Fruit fly (Drosophila melanogaster) whole organism, embryonic: ENCODE measurements around the gene CG43610.
A peak's percentile ranks its signal among the peaks of the same experiment; 100 is the strongest.

Experiments
- Antp ChIP-seq: fragments of 200-800 bp; sonication (Bioruptor generic); optimal IDR thresholded peaks from 3 replicates; lab custom pipeline; 2016; ENCODE audit warnings: missing biosample characterization, missing genetic modification characterization
- Atf-2 ChIP-seq: fragments of 200-800 bp; sonication (Bioruptor generic); optimal IDR thresholded peaks from 2 replicates; lab custom pipeline; 2016; ENCODE audit warnings: missing biosample characterization, missing genetic modification characterization
- Bgb ChIP-seq: fragments of 200-800 bp; sonication (Bioruptor generic); IDR thresholded peaks from 2 replicates; pipeline ENCODE4 v1.3.6; 2022; ENCODE audit warnings: missing biosample characterization, missing genetic modification characterization; ENCODE audit not compliant: partially characterized antibody
- CG10654 ChIP-seq: fragments of 200-800 bp; sonication (Bioruptor generic); optimal IDR thresholded peaks from 2 replicates; lab custom pipeline; 2016; ENCODE audit warnings: missing biosample characterization, missing genetic modification characterization
- CG13424 ChIP-seq: fragments of 200-800 bp; sonication (Bioruptor generic); optimal IDR thresholded peaks from 2 replicates; lab custom pipeline; 2019; ENCODE audit warnings: missing biosample characterization, mild to moderate bottlenecking, missing genetic modification characterization, moderate library complexity
- CG13894 ChIP-seq: fragments of 200-800 bp; sonication (Bioruptor generic); optimal IDR thresholded peaks from 3 replicates; lab custom pipeline; 2018; ENCODE audit warnings: missing biosample characterization, mild to moderate bottlenecking, missing genetic modification characterization, moderate library complexity
- CG14441 ChIP-seq: fragments of 200-800 bp; sonication (Bioruptor generic); IDR thresholded peaks from 2 replicates; pipeline ENCODE4 v1.3.6; 2022; ENCODE audit warnings: missing biosample characterization, missing genetic modification characterization
- CG15073 ChIP-seq: fragments of 200-800 bp; sonication (Bioruptor generic); optimal IDR thresholded peaks from 2 replicates; lab custom pipeline; 2016; ENCODE audit warnings: missing biosample characterization, missing genetic modification characterization
- CG17186 ChIP-seq: fragments of 200-800 bp; sonication (Bioruptor generic); optimal IDR thresholded peaks from 3 replicates; lab custom pipeline; 2017; ENCODE audit warnings: missing biosample characterization, missing genetic modification reagents, missing genetic modification characterization
- CG18262 ChIP-seq: fragments of 200-800 bp; optimal IDR thresholded peaks from 3 replicates; lab custom pipeline; 2019; ENCODE audit warnings: missing biosample characterization, mild to moderate bottlenecking, missing genetic modification characterization, moderate library complexity
- CG2889 ChIP-seq: fragments of 200-800 bp; sonication (Bioruptor generic); IDR thresholded peaks from 3 replicates; pipeline ENCODE4 v1.3.6; 2022; ENCODE audit warnings: missing biosample characterization, missing genetic modification characterization
- CG30403 ChIP-seq: fragments of 200-800 bp; sonication (Bioruptor generic); optimal IDR thresholded peaks from 3 replicates; lab custom pipeline; 2016; ENCODE audit warnings: missing biosample characterization, missing genetic modification characterization
- CG33557 ChIP-seq: fragments of 200-800 bp; sonication (Bioruptor generic); optimal IDR thresholded peaks from 2 replicates; lab custom pipeline; 2019; ENCODE audit warnings: missing biosample characterization, mild to moderate bottlenecking, missing genetic modification characterization, moderate library complexity
- CG4820 ChIP-seq: fragments of 200-800 bp; sonication (Bioruptor generic); optimal IDR thresholded peaks from 3 replicates; lab custom pipeline; 2016; ENCODE audit warnings: missing biosample characterization, missing genetic modification characterization
- CG4854 ChIP-seq: fragments of 200-800 bp; sonication (Bioruptor generic); optimal IDR thresholded peaks from 2 replicates; lab custom pipeline; 2016; ENCODE audit warnings: missing biosample characterization, missing genetic modification characterization, inconsistent platforms
- CG6689 ChIP-seq: fragments of 200-800 bp; sonication (Bioruptor generic); IDR thresholded peaks from 2 replicates; pipeline ENCODE4 v1.3.6; 2022; ENCODE audit warnings: missing biosample characterization, missing genetic modification characterization
- CG7271 ChIP-seq: fragments of 200-800 bp; sonication (Bioruptor generic); optimal IDR thresholded peaks from 2 replicates; lab custom pipeline; 2018; ENCODE audit warnings: missing biosample characterization, mild to moderate bottlenecking, missing genetic modification characterization, moderate library complexity
- CG8388 ChIP-seq: fragments of 200-800 bp; sonication (Bioruptor generic); optimal IDR thresholded peaks from 2 replicates; lab custom pipeline; 2019; ENCODE audit warnings: missing biosample characterization, mild to moderate bottlenecking, missing genetic modification characterization, moderate library complexity
- CG8924 ChIP-seq: fragments of 200-800 bp; optimal IDR thresholded peaks from 3 replicates; lab custom pipeline; 2019; ENCODE audit warnings: missing biosample characterization, mild to moderate bottlenecking, missing genetic modification characterization, moderate library complexity
- CG9817 ChIP-seq: fragments of 200-800 bp; sonication (Bioruptor generic); optimal IDR thresholded peaks from 2 replicates; lab custom pipeline; 2018; ENCODE audit warnings: missing biosample characterization, mild to moderate bottlenecking, missing genetic modification characterization, moderate library complexity
- CTCF ChIP-seq: fragments of 200-800 bp; sonication (Bioruptor generic); optimal IDR thresholded peaks from 2 replicates; lab custom pipeline; 2017; ENCODE audit warnings: missing biosample characterization, mild to moderate bottlenecking, missing genetic modification characterization, moderate library complexity
- Ets65A ChIP-seq: fragments of 200-800 bp; sonication (Bioruptor generic); peaks from one replicate; lab custom pipeline; 2016; ENCODE audit warnings: missing biosample characterization, missing genetic modification characterization
- Gug ChIP-seq: fragments of 200-800 bp; sonication (Bioruptor generic); IDR thresholded peaks from 4 replicates; pipeline ENCODE4 v1.3.6; 2022; ENCODE audit warnings: missing biosample characterization, missing genetic modification characterization
- HHEX ChIP-seq: fragments of 200-800 bp; sonication (Bioruptor generic); optimal IDR thresholded peaks from 3 replicates; lab custom pipeline; 2017; ENCODE audit warnings: missing biosample characterization, mild to moderate bottlenecking, missing genetic modification characterization, missing genetic modification reagents
- Hmx ChIP-seq: fragments of 200-800 bp; sonication (Bioruptor generic); optimal IDR thresholded peaks from 2 replicates; lab custom pipeline; 2016; ENCODE audit warnings: missing biosample characterization, missing genetic modification characterization
- Kr ChIP-seq: fragments of 200-800 bp; sonication (Bioruptor generic); optimal IDR thresholded peaks from 2 replicates; lab custom pipeline; 2017; ENCODE audit warnings: missing biosample characterization, mild to moderate bottlenecking, missing genetic modification characterization
- Nf-YB ChIP-seq: fragments of 200-800 bp; sonication (Bioruptor generic); optimal IDR thresholded peaks from 3 replicates; lab custom pipeline; 2019; ENCODE audit warnings: missing biosample characterization, mild to moderate bottlenecking, missing genetic modification characterization, moderate library complexity
- Sin3A ChIP-seq: fragments of >200 bp; optimal IDR thresholded peaks from 2 replicates; lab custom pipeline; 2018
- Sox100B ChIP-seq: fragments of 200-800 bp; sonication (Bioruptor generic); optimal IDR thresholded peaks from 3 replicates; lab custom pipeline; 2018; ENCODE audit warnings: missing biosample characterization, mild to moderate bottlenecking, missing genetic modification characterization
- Trl ChIP-seq, 3 experiments: fragments of >200 bp in 2 of 3; fragments of 200-800 bp in 1 of 3; sonication (Bioruptor generic) in 1 of 3; optimal IDR thresholded peaks; 2 replicates in 1 of 3; 3 replicates in 2 of 3; lab custom pipeline; 2016 to 2017; ENCODE audit warnings: missing biosample characterization in 1 of 3, missing genetic modification characterization in 1 of 3
- Xrp1 ChIP-seq: fragments of 200-800 bp; sonication (Bioruptor generic); IDR thresholded peaks from 2 replicates; pipeline ENCODE4 v1.3.6; 2022; ENCODE audit warnings: missing biosample characterization, missing genetic modification characterization
- btn ChIP-seq: fragments of 200-800 bp; sonication (Bioruptor generic); optimal IDR thresholded peaks from 2 replicates; lab custom pipeline; 2016; ENCODE audit warnings: missing biosample characterization, missing genetic modification characterization
- crol ChIP-seq: fragments of 200-800 bp; sonication (Bioruptor generic); IDR thresholded peaks from 2 replicates; pipeline ENCODE4 v1.3.6; 2022; ENCODE audit warnings: missing biosample characterization, missing genetic modification characterization
- dmrt99B ChIP-seq: fragments of 200-800 bp; sonication (Bioruptor generic); optimal IDR thresholded peaks from 2 replicates; lab custom pipeline; 2018; ENCODE audit warnings: missing biosample characterization, mild to moderate bottlenecking, missing genetic modification characterization, moderate library complexity
- fu2 ChIP-seq: fragments of 200-800 bp; sonication (Bioruptor generic); optimal IDR thresholded peaks from 2 replicates; lab custom pipeline; 2016; ENCODE audit warnings: missing biosample characterization, missing genetic modification characterization
- grn ChIP-seq: fragments of 200-800 bp; sonication (Bioruptor generic); optimal IDR thresholded peaks from 3 replicates; lab custom pipeline; 2017; ENCODE audit warnings: missing biosample characterization, missing genetic modification characterization
- ham ChIP-seq: fragments of 200-800 bp; sonication (Bioruptor generic); IDR thresholded peaks from 2 replicates; pipeline ENCODE4 v1.3.6; 2022; ENCODE audit warnings: missing biosample characterization, missing genetic modification characterization
- ken ChIP-seq: fragments of 200-800 bp; sonication (Bioruptor generic); IDR thresholded peaks from 3 replicates; pipeline ENCODE4 v1.3.6; 2022; ENCODE audit warnings: missing biosample characterization, missing genetic modification characterization
- lbe ChIP-seq: fragments of 200-800 bp; sonication (Bioruptor generic); optimal IDR thresholded peaks from 2 replicates; lab custom pipeline; 2016; ENCODE audit warnings: missing biosample characterization, mild to moderate bottlenecking, missing genetic modification characterization
- maf-S ChIP-seq: fragments of 200-800 bp; sonication (Bioruptor generic); optimal IDR thresholded peaks from 2 replicates; lab custom pipeline; 2016; ENCODE audit warnings: missing biosample characterization, missing genetic modification characterization
- mld ChIP-seq: fragments of 200-800 bp; sonication (Bioruptor generic); IDR thresholded peaks from 3 replicates; pipeline ENCODE4 v1.3.6; 2022; ENCODE audit warnings: missing biosample characterization, missing genetic modification characterization; ENCODE audit not compliant: partially characterized antibody
- nau ChIP-seq: fragments of 200-800 bp; sonication (Bioruptor generic); optimal IDR thresholded peaks from 3 replicates; lab custom pipeline; 2017; ENCODE audit warnings: missing biosample characterization, mild to moderate bottlenecking, missing genetic modification characterization, missing genetic modification reagents
- peb ChIP-seq: fragments of 200-800 bp; sonication (Bioruptor generic); IDR thresholded peaks from 2 replicates; pipeline ENCODE4 v1.3.6; 2022; ENCODE audit warnings: missing biosample characterization, missing genetic modification characterization
- prd ChIP-seq, 3 experiments: fragments of >200 bp in 2 of 3; fragments of 200-800 bp in 1 of 3; sonication (Bioruptor generic) in 1 of 3; optimal IDR thresholded peaks in 2 of 3; IDR thresholded peaks in 1 of 3; 2 replicates in 2 of 3; 3 replicates in 1 of 3; pipeline versions ENCODE4 v1.3.6 to Lab custom; 2017 to 2022; ENCODE audit warnings: missing biosample characterization in 1 of 3, missing genetic modification characterization in 1 of 3
- row ChIP-seq: fragments of 200-800 bp; sonication (Bioruptor generic); IDR thresholded peaks from 3 replicates; pipeline ENCODE4 v1.3.6; 2022; ENCODE audit warnings: missing biosample characterization, missing genetic modification characterization
- so ChIP-seq: fragments of 200-800 bp; sonication (Bioruptor generic); IDR thresholded peaks from 3 replicates; pipeline ENCODE4 v1.3.6; 2022; ENCODE audit warnings: missing biosample characterization, missing genetic modification characterization
- ssp ChIP-seq: fragments of 200-800 bp; sonication (Bioruptor generic); IDR thresholded peaks from 2 replicates; pipeline ENCODE4 v1.3.6; 2022; ENCODE audit warnings: missing biosample characterization, missing genetic modification characterization
- stwl ChIP-seq: fragments of 200-800 bp; sonication (Bioruptor generic); optimal IDR thresholded peaks from 3 replicates; lab custom pipeline; 2018; ENCODE audit warnings: missing biosample characterization, mild to moderate bottlenecking, missing genetic modification characterization, moderate library complexity
- tin ChIP-seq: fragments of 200-800 bp; sonication (Bioruptor generic); optimal IDR thresholded peaks from 3 replicates; lab custom pipeline; 2016; ENCODE audit warnings: missing biosample characterization, missing genetic modification characterization
- wek ChIP-seq: fragments of 200-800 bp; sonication (Bioruptor generic); optimal IDR thresholded peaks from 3 replicates; lab custom pipeline; 2018; ENCODE audit warnings: missing biosample characterization, mild to moderate bottlenecking, missing genetic modification characterization, moderate library complexity
- wor ChIP-seq: fragments of 200-800 bp; sonication (Bioruptor generic); IDR thresholded peaks from 2 replicates; pipeline ENCODE4 v1.3.6; 2022; ENCODE audit warnings: missing biosample characterization, missing genetic modification characterization
- zf30C ChIP-seq: fragments of 200-800 bp; sonication (Bioruptor generic); optimal IDR thresholded peaks from 3 replicates; lab custom pipeline; 2018; ENCODE audit warnings: missing biosample characterization, mild to moderate bottlenecking, missing genetic modification characterization

CG43610 gene

dm6 chr2L:6787973-6788368 lies 11.0 kb upstream of the CG43610 start (continued):
- TF ChIP-seq prd (optimal IDR thresholded peaks at IDR 0.05; lab: Kevin White, UChicago): no peak
- TF ChIP-seq prd (GFP tag; IDR thresholded peaks at IDR 0.05; lab: Robert Waterston, UW): peak; percentile 50; the same call in 2 of the 3 replicates
- TF ChIP-seq dmrt99B (tag; lab: Kevin White, UChicago): peak; percentile 74
- peak; percentile 75 for TF ChIP-seq Xrp1 (GFP tag; lab: Robert Waterston, UW)
- peak; percentile 32; the same call in 1 of the 4 replicates for TF ChIP-seq Gug (GFP tag; lab: Robert Waterston, UW)
- TF ChIP-seq mld: no peak
- no peak; the same call in 1 of the 2 replicates for TF ChIP-seq ssp (GFP tag; lab: Robert Waterston, UW)
- TF ChIP-seq CG8388: peak; percentile 74
- peak; percentile 49 for TF ChIP-seq CG10654 (GFP tag; lab: Kevin White, UChicago)
- TF ChIP-seq CG14441 (GFP tag; lab: Robert Waterston, UW): no peak
- peak; percentile 31 for TF ChIP-seq btn (GFP tag; lab: Kevin White, UChicago)
- peak; percentile 40 for TF ChIP-seq maf-S (GFP tag; lab: Kevin White, UChicago)
- TF ChIP-seq peb (GFP tag; lab: Robert Waterston, UW): no peak
- TF ChIP-seq ham (GFP tag; lab: Robert Waterston, UW): no peak
- TF ChIP-seq CG17186 (GFP tag; lab: Kevin White, UChicago): peak; percentile 32
- peak; percentile 69 for TF ChIP-seq CG18262
- peak; percentile 19 for TF ChIP-seq Nf-YB (GFP tag; lab: Kevin White, UChicago)
- no peak for TF ChIP-seq stwl (tag; lab: Kevin White, UChicago)
- TF ChIP-seq row (GFP tag; lab: Robert Waterston, UW): no peak
- TF ChIP-seq HHEX (GFP tag; lab: Kevin White, UChicago): peak; percentile 43
- TF ChIP-seq Hmx: no peak
- TF ChIP-seq Sox100B: peak; percentile 64
- TF ChIP-seq Trl (optimal IDR thresholded peaks at IDR 0.05; lab: Kevin White, UChicago): no peak
- TF ChIP-seq Trl (GFP tag; optimal IDR thresholded peaks at IDR 0.05; lab: Kevin White, UChicago): peak; percentile 42
- TF ChIP-seq grn (GFP tag; lab: Kevin White, UChicago): no peak
- TF ChIP-seq CG6689 (GFP tag; lab: Robert Waterston, UW): peak; percentile 64; the same call in 1 of the 2 replicates
- peak; percentile 44 for TF ChIP-seq CG30403 (GFP tag; lab: Kevin White, UChicago)
- TF ChIP-seq wor (GFP tag; lab: Robert Waterston, UW): no peak
- TF ChIP-seq zf30C (GFP tag; lab: Kevin White, UChicago): no peak
- peak; percentile 50 for TF ChIP-seq fu2 (GFP tag; lab: Kevin White, UChicago)
- TF ChIP-seq CG13894 (tag; lab: Kevin White, UChicago): no peak
- peak; percentile 14 for TF ChIP-seq CG8924 (tag; lab: Kevin White, UChicago)
- no peak for TF ChIP-seq Bgb (GFP tag; lab: Robert Waterston, UW)
- peak; percentile 55 for TF ChIP-seq Atf-2
- TF ChIP-seq Ets65A (GFP tag; lab: Kevin White, UChicago): peak; percentile 91
- peak; percentile 62 for TF ChIP-seq CG4820 (GFP tag; lab: Kevin White, UChicago)
- no peak for TF ChIP-seq lbe (GFP tag; lab: Kevin White, UChicago)
- peak; percentile 24 for TF ChIP-seq wek (GFP tag; lab: Kevin White, UChicago)
- no peak for TF ChIP-seq Sin3A (lab: Kevin White, UChicago)
- peak; percentile 48 for TF ChIP-seq CG13424 (tag; lab: Kevin White, UChicago)
- TF ChIP-seq CG33557 (GFP tag; lab: Kevin White, UChicago): no peak
- no peak for TF ChIP-seq nau (GFP tag; lab: Kevin White, UChicago)
- TF ChIP-seq CG2889: no peak
- no peak for TF ChIP-seq crol (GFP tag; lab: Robert Waterston, UW)
- TF ChIP-seq CG4854 (GFP tag; lab: Kevin White, UChicago): peak; percentile 63
- TF ChIP-seq Kr (GFP tag; lab: Kevin White, UChicago): no peak
- peak; percentile 44; the same call in 1 of the 3 replicates for TF ChIP-seq ken (GFP tag; lab: Robert Waterston, UW)
- TF ChIP-seq CTCF (GFP tag; lab: Kevin White, UChicago): no peak
- no peak for TF ChIP-seq so (GFP tag; lab: Robert Waterston, UW)
- TF ChIP-seq CG15073 (GFP tag; lab: Kevin White, UChicago): peak; percentile 6
- peak; percentile 12 for TF ChIP-seq CG9817 (tag; lab: Kevin White, UChicago)
- TF ChIP-seq CG7271 (tag; lab: Kevin White, UChicago): peak; percentile 35
- TF ChIP-seq Antp: peak; percentile 56
- TF ChIP-seq tin (GFP tag; lab: Kevin White, UChicago): peak; percentile 46
